Fruit fly (Drosophila melanogaster) whole organism, pupa: Measurements from ENCODE around the gene CG33912.

ENCODE experiments used
- CG10348 ChIP-seq: fragments of 200-800 bp; sonication (Bioruptor generic); IDR thresholded peaks from 2 replicates; pipeline ENCODE4 v1.3.6; 2022; ENCODE audit warnings: missing biosample characterization, missing genetic modification characterization
- CG12605 ChIP-seq: fragments of 200-800 bp; sonication (Bioruptor generic); IDR thresholded peaks from 2 replicates; pipeline ENCODE4 v1.3.6; 2022; ENCODE audit warnings: missing biosample characterization, missing genetic modification characterization
- CG13204 ChIP-seq: fragments of 200-800 bp; sonication (Bioruptor generic); optimal IDR thresholded peaks from 2 replicates; lab custom pipeline; 2018; ENCODE audit warnings: missing biosample characterization, mild to moderate bottlenecking, missing genetic modification characterization, moderate library complexity
- CG14655 ChIP-seq: fragments of 200-800 bp; sonication (Bioruptor generic); optimal IDR thresholded peaks from 3 replicates; lab custom pipeline; 2017; ENCODE audit warnings: mild to moderate bottlenecking, missing biosample characterization, missing genetic modification reagents, missing genetic modification characterization
- CG15710 ChIP-seq: fragments of 200-800 bp; sonication (Bioruptor generic); optimal IDR thresholded peaks from 2 replicates; lab custom pipeline; 2018; ENCODE audit warnings: missing biosample characterization, mild to moderate bottlenecking, missing genetic modification characterization, moderate library complexity
- CG17806 ChIP-seq: fragments of 200-800 bp; sonication (Bioruptor generic); optimal IDR thresholded peaks from 2 replicates; lab custom pipeline; 2018; ENCODE audit warnings: missing biosample characterization, mild to moderate bottlenecking, missing genetic modification characterization, moderate library complexity
- CG32121 ChIP-seq: fragments of 200-800 bp; sonication (Bioruptor generic); IDR thresholded peaks from 2 replicates; pipeline ENCODE4 v1.3.6; 2022; ENCODE audit warnings: missing biosample characterization, missing genetic modification characterization
- CG34367 ChIP-seq: fragments of 200-800 bp; sonication (Bioruptor generic); optimal IDR thresholded peaks from 2 replicates; lab custom pipeline; 2018; ENCODE audit warnings: missing biosample characterization, mild to moderate bottlenecking, missing genetic modification characterization
- CG4496 ChIP-seq: fragments of 200-800 bp; sonication (Bioruptor generic); IDR thresholded peaks from 3 replicates; pipeline ENCODE4 v1.3.6; 2022; ENCODE audit warnings: missing biosample characterization, missing genetic modification characterization
- CG8159 ChIP-seq: fragments of 200-800 bp; sonication (Bioruptor generic); optimal IDR thresholded peaks from 3 replicates; lab custom pipeline; 2018; ENCODE audit warnings: missing biosample characterization, mild to moderate bottlenecking, missing genetic modification characterization, moderate library complexity
- CG8301 ChIP-seq: fragments of 200-800 bp; sonication (Bioruptor generic); optimal IDR thresholded peaks from 2 replicates; lab custom pipeline; 2018; ENCODE audit warnings: missing biosample characterization, mild to moderate bottlenecking, missing genetic modification characterization
- CG9948 ChIP-seq: fragments of 200-800 bp; sonication (Bioruptor generic); optimal IDR thresholded peaks from 2 replicates; lab custom pipeline; 2018; ENCODE audit warnings: missing biosample characterization, mild to moderate bottlenecking, missing genetic modification characterization, moderate library complexity
- D1 ChIP-seq: fragments of 200-800 bp; sonication (Bioruptor generic); optimal IDR thresholded peaks from 2 replicates; lab custom pipeline; 2018; ENCODE audit warnings: missing biosample characterization, mild to moderate bottlenecking, missing genetic modification characterization, moderate library complexity
- EcR ChIP-seq: fragments of 200-800 bp; sonication (Bioruptor generic); optimal IDR thresholded peaks from 3 replicates; lab custom pipeline; 2019; ENCODE audit warnings: missing biosample characterization, missing genetic modification characterization, mild to moderate bottlenecking, moderate library complexity, missing genetic modification reagents
- Ets98B ChIP-seq: fragments of 200-800 bp; sonication (Bioruptor generic); IDR thresholded peaks from 2 replicates; pipeline ENCODE4 v1.3.6; 2022; ENCODE audit warnings: missing biosample characterization, missing genetic modification characterization
- Pif1A ChIP-seq: fragments of 200-800 bp; sonication (Bioruptor generic); optimal IDR thresholded peaks from 3 replicates; lab custom pipeline; 2016; ENCODE audit warnings: missing biosample characterization, missing genetic modification characterization
- Pif1B ChIP-seq: fragments of 200-800 bp; sonication (Bioruptor generic); optimal IDR thresholded peaks from 3 replicates; lab custom pipeline; 2016; ENCODE audit warnings: missing biosample characterization, missing genetic modification characterization
- Snoo ChIP-seq: fragments of 200-800 bp; sonication (Bioruptor generic); optimal IDR thresholded peaks from 3 replicates; lab custom pipeline; 2017; ENCODE audit warnings: missing biosample characterization, mild to moderate bottlenecking, missing genetic modification characterization, inconsistent platforms
- fd96Ca ChIP-seq: fragments of 200-800 bp; sonication (Bioruptor generic); IDR thresholded peaks from 3 replicates; pipeline ENCODE4 v1.3.6; 2022; ENCODE audit warnings: missing biosample characterization, missing genetic modification characterization
- gl ChIP-seq: fragments of 200-800 bp; sonication (Bioruptor generic); optimal IDR thresholded peaks from 2 replicates; lab custom pipeline; 2018; ENCODE audit warnings: missing biosample characterization, mild to moderate bottlenecking, missing genetic modification characterization
- rn ChIP-seq: fragments of 200-800 bp; sonication (Bioruptor generic); IDR thresholded peaks from 2 replicates; pipeline ENCODE4 v1.3.6; 2022; ENCODE audit warnings: missing biosample characterization, missing genetic modification characterization

CG33912 gene

dm6 chr3L:20747299-20747925 lies 8.1 kb downstream of the CG33912 start:
- TF ChIP-seq EcR (GFP tag; lab: Kevin White, UChicago) (no peak), Snoo (tag; lab: Kevin White, UChicago) (peak; percentile 4), CG14655 (GFP tag; lab: Kevin White, UChicago) (peak; percentile 5)

- no peak for TF ChIP-seq fd96Ca (GFP tag; lab: Robert Waterston, UW)
- TF ChIP-seq CG17806 (tag; lab: Kevin White, UChicago), result peak; percentile 49
- peak; percentile 38 for TF ChIP-seq Pif1B (GFP tag; lab: Kevin White, UChicago)
- TF ChIP-seq CG14655 (GFP tag; lab: Kevin White, UChicago), result peak; percentile 29
- TF ChIP-seq CG32121, result no peak
- TF ChIP-seq CG15710 (tag; lab: Kevin White, UChicago), result peak; percentile 51
- TF ChIP-seq gl (tag; lab: Kevin White, UChicago), result no peak
- TF ChIP-seq Snoo (tag; lab: Kevin White, UChicago), result no peak
- TF ChIP-seq Ets98B (GFP tag; lab: Robert Waterston, UW), result no peak
- no peak for TF ChIP-seq D1
- peak; percentile 26 for TF ChIP-seq Pif1A (GFP tag; lab: Kevin White, UChicago)
- TF ChIP-seq CG4496, result no peak
- TF ChIP-seq CG9948 (tag; lab: Kevin White, UChicago), result peak; percentile 51
- no peak for TF ChIP-seq CG12605 (GFP tag; lab: Robert Waterston, UW)
- TF ChIP-seq CG34367 (tag; lab: Kevin White, UChicago), result peak; percentile 1
- no peak for TF ChIP-seq rn
- peak; percentile 61 for TF ChIP-seq CG8159 (tag; lab: Kevin White, UChicago)
- no peak for TF ChIP-seq CG8301 (tag; lab: Kevin White, UChicago)
- TF ChIP-seq CG13204 (GFP tag; lab: Kevin White, UChicago), result no peak
- no peak for TF ChIP-seq EcR (GFP tag; lab: Kevin White, UChicago)
- no peak for TF ChIP-seq CG10348
These were observed 16.1 kb downstream of the CG33912 start, which contains the start of gene Gr77a for dm6 chr3L:20739414-20739813. Gene Gr77a, minus strand, starts transcription at chr3L:20739430.

DNA sequence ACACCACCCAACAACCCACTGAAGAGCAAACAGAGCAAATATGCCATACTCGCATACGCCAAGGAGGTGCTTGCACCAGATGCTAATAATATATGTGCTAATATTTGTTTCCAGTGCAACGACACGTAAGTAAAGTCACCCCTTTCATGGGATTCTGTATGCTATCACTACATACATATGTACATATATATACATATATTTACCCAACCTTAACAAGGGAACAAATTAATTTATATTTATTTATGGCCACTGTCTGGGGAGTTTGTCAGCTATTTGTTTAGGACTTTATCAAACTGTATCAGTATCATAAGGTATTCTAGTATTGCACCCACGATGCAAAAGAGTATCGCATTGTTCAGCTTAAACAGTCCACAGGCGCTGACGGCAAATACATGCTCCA lies 18.1 kb downstream of the CG33912 start:
- no peak for TF ChIP-seq CG10348
- TF ChIP-seq CG9948 (tag; lab: Kevin White, UChicago), result no peak
- no peak for TF ChIP-seq CG8301 (tag; lab: Kevin White, UChicago)
- TF ChIP-seq Pif1A (GFP tag; lab: Kevin White, UChicago), result no peak
- TF ChIP-seq CG14655 (GFP tag; lab: Kevin White, UChicago), result no peak
- TF ChIP-seq Ets98B (GFP tag; lab: Robert Waterston, UW), result no peak
- TF ChIP-seq CG12605 (GFP tag; lab: Robert Waterston, UW), result no peak
- no peak for TF ChIP-seq Snoo (tag; lab: Kevin White, UChicago)
- no peak for TF ChIP-seq CG17806 (tag; lab: Kevin White, UChicago)
- TF ChIP-seq CG4496, result 0 out of 3 replicates have a peak, but pooled peaks have one; percentile 37
- no peak for TF ChIP-seq CG34367 (tag; lab: Kevin White, UChicago)
- TF ChIP-seq fd96Ca (GFP tag; lab: Robert Waterston, UW), result no peak
- no peak for TF ChIP-seq CG32121
- TF ChIP-seq EcR (GFP tag; lab: Kevin White, UChicago), result peak; percentile 47
- TF ChIP-seq Pif1B (GFP tag; lab: Kevin White, UChicago), result no peak
- no peak for TF ChIP-seq rn
- no peak for TF ChIP-seq D1
- peak; percentile 17 for TF ChIP-seq CG8159 (tag; lab: Kevin White, UChicago)
- TF ChIP-seq gl (tag; lab: Kevin White, UChicago), result peak; percentile 13
- no peak for TF ChIP-seq CG13204 (GFP tag; lab: Kevin White, UChicago)
- no peak for TF ChIP-seq CG15710 (tag; lab: Kevin White, UChicago)

DNA sequence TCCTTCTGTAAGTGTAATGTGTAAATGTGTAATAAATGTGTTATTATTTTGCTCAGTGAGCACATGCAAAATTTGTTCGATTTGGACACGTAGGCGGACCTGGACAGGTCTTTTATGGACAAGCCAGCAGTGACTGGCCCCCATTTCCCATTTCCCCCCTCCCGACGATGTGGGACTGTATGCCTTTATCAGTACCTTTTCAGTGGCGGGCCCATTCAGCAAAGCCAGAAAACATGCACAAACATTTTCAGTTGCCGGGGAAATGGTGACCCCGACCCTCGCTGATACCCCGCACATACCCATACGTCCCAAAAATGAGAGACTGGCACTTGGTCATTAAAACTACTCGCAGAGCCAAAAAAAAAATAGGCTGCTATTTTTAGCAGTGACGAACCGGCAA lies 19.2 kb downstream of the CG33912 start:
- TF ChIP-seq CG10348, result no peak
- TF ChIP-seq D1, result no peak
- no peak for TF ChIP-seq CG12605 (GFP tag; lab: Robert Waterston, UW)
- TF ChIP-seq Pif1B (GFP tag; lab: Kevin White, UChicago), result no peak
- no peak for TF ChIP-seq Pif1A (GFP tag; lab: Kevin White, UChicago)
- no peak for TF ChIP-seq fd96Ca (GFP tag; lab: Robert Waterston, UW)
- TF ChIP-seq CG8301 (tag; lab: Kevin White, UChicago), result no peak
- no peak for TF ChIP-seq CG8159 (tag; lab: Kevin White, UChicago)
- no peak for TF ChIP-seq CG17806 (tag; lab: Kevin White, UChicago)
- TF ChIP-seq CG14655 (GFP tag; lab: Kevin White, UChicago), result no peak
- no peak for TF ChIP-seq Ets98B (GFP tag; lab: Robert Waterston, UW)
- no peak for TF ChIP-seq CG13204 (GFP tag; lab: Kevin White, UChicago)

- TF ChIP-seq CG34367 (tag; lab: Kevin White, UChicago) (no peak), fd96Ca (GFP tag; lab: Robert Waterston, UW) (no peak), CG8159 (tag; lab: Kevin White, UChicago) (no peak), Pif1A (GFP tag; lab: Kevin White, UChicago) (no peak), CG8301 (tag; lab: Kevin White, UChicago) (no peak), gl (tag; lab: Kevin White, UChicago) (no peak), CG17806 (tag; lab: Kevin White, UChicago) (no peak), CG10348 (no peak), rn (no peak), CG15710 (tag; lab: Kevin White, UChicago) (no peak), Ets98B (GFP tag; lab: Robert Waterston, UW) (no peak), CG32121 (no peak), CG12605 (GFP tag; lab: Robert Waterston, UW) (no peak), CG13204 (GFP tag; lab: Kevin White, UChicago) (no peak), D1 (no peak), CG14655 (GFP tag; lab: Kevin White, UChicago) (no peak), CG9948 (tag; lab: Kevin White, UChicago) (no peak), Pif1B (GFP tag; lab: Kevin White, UChicago) (no peak), Snoo (tag; lab: Kevin White, UChicago) (no peak), CG4496 (no peak)
These were observed 21.2 kb downstream of the CG33912 start for dm6 chr3L:20734258-20734624.
